Fruit fly (Drosophila melanogaster) whole organism: Measurements from ENCODE around the gene CG10973.

ENCODE experiments used
- Dll ChIP-seq: fragments of >200 bp; optimal IDR thresholded peaks from 2 replicates; lab custom pipeline; 2017
- EcR ChIP-seq, 2 experiments: fragments of >200 bp; optimal IDR thresholded peaks; 2 replicates each; lab custom pipeline; 2017; ENCODE audit warnings: missing biosample characterization in 2 of 2, missing genetic modification characterization in 2 of 2, missing genetic modification reagents in 2 of 2
- pan ChIP-seq: fragments of >200 bp; optimal IDR thresholded peaks from 2 replicates; lab custom pipeline; 2017
- psq ChIP-seq: fragments of >200 bp; optimal IDR thresholded peaks from 2 replicates; lab custom pipeline; 2017
- usp ChIP-seq: fragments of >200 bp; optimal IDR thresholded peaks from 2 replicates; lab custom pipeline; 2017; ENCODE audit warnings: missing biosample characterization, missing genetic modification characterization, mixed read lengths

DNA sequence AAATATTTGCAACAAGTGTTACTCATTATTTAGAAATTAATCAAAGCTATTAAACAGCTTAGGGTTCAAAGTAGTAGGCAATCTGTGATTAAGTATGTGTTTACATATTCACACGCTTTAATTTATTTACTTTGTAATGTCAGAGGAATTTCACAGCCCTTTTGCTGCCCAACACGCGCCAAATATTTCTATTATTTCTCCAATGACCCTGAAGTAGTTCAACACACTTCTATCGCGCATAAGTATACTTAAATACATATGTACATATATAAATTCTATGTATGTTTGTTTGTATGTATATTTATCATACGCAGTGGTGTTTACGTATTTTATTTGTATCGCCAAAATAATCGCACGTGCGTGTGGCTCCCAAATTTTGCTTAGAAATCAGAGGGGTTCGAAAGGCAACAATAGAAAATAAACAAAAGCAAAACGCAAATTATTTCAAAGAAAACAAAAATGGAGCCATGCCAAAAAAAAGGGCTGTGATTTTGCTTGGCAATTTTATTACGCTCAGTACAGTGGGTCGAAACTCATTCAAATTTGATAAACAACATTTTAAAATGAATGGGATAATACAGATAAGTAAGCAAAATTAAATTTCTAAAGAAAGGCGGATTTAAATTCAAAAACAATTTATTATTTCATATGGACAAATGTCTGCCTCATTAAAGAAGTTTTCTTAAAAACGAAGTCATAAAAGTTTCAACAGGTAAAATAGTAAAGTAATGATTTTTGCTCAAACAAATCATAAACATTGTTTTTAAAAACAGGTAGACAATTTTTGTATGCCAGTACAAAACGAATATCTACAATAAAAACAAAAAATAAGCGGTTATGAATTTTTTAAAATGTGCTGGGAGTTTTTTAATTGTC lies 48.8 kb upstream of the CG10973 start:
- TF ChIP-seq pan = no peak
- no peak for TF ChIP-seq psq (lab: Kevin White, UChicago)
- TF ChIP-seq Dll (lab: Kevin White, UChicago) = no peak
- TF ChIP-seq usp (GFP tag; lab: Kevin White, UChicago) = no peak
- no peak for TF ChIP-seq EcR (GFP tag; optimal IDR thresholded peaks at IDR 0.05; lab: Kevin White, UChicago)
